Worm (Caenorhabditis elegans) whole organism, young adult: Measurements from ENCODE around the gene zyg-11.

Source experiments
- B0035.1 ChIP-seq: sonication (generic microtip); optimal IDR thresholded peaks from 2 replicates; lab custom pipeline; 2016; ENCODE audit warnings: missing genetic modification characterization, mild to moderate bottlenecking, missing compliant biosample characterization, missing genotype, missing genetic modification reagents
- B0336.3 ChIP-seq: fragments of 200-800 bp; sonication (Bioruptor generic); IDR thresholded peaks from 2 replicates; pipeline ENCODE4 v1.3.6; 2022; ENCODE audit warnings: missing genetic modification characterization, missing compliant biosample characterization
- D2030.7 ChIP-seq: fragments of 200-800 bp; sonication (Bioruptor generic); IDR thresholded peaks from 2 replicates; pipeline ENCODE4 v1.3.6; 2022; ENCODE audit warnings: missing genetic modification reagents, missing genetic modification characterization, missing compliant biosample characterization
- F22D6.2 ChIP-seq: sonication (generic microtip); optimal IDR thresholded peaks from 2 replicates; lab custom pipeline; 2016; ENCODE audit warnings: mild to moderate bottlenecking, missing genetic modification characterization, missing compliant biosample characterization
- F49E8.2 ChIP-seq: sonication (generic microtip); optimal IDR thresholded peaks from 3 replicates; lab custom pipeline; 2017; ENCODE audit warnings: missing genetic modification characterization, mild to moderate bottlenecking, missing compliant biosample characterization, antibody characterized with exemption, moderate library complexity; ENCODE audit not compliant: insufficient read depth
- F52B5.7 ChIP-seq: sonication (generic microtip); optimal IDR thresholded peaks from 2 replicates; lab custom pipeline; 2016; ENCODE audit warnings: mild to moderate bottlenecking, missing genetic modification characterization, missing compliant biosample characterization
- F55B11.4 ChIP-seq: sonication (generic microtip); optimal IDR thresholded peaks from 2 replicates; lab custom pipeline; 2016; ENCODE audit warnings: missing compliant biosample characterization, missing genetic modification characterization, borderline replicate concordance; ENCODE audit not compliant: insufficient read depth
- K12H6.12 ChIP-seq: fragments of 200-800 bp; sonication (Bioruptor generic); optimal IDR thresholded peaks from 2 replicates; lab custom pipeline; 2018; ENCODE audit warnings: mild to moderate bottlenecking, missing genetic modification characterization, missing compliant biosample characterization
- T07F8.4 ChIP-seq: sonication (generic microtip); optimal IDR thresholded peaks from 2 replicates; lab custom pipeline; 2016; ENCODE audit warnings: mild to moderate bottlenecking, missing genetic modification characterization, moderate library complexity, missing compliant biosample characterization
- T26A5.8 ChIP-seq: sonication (generic microtip); optimal IDR thresholded peaks from 2 replicates; lab custom pipeline; 2016; ENCODE audit warnings: missing genetic modification characterization, missing compliant biosample characterization
- akir-1 ChIP-seq: fragments of 200-800 bp; sonication (Bioruptor generic); optimal IDR thresholded peaks from 2 replicates; lab custom pipeline; 2018; ENCODE audit warnings: mild to moderate bottlenecking, missing genetic modification characterization, moderate library complexity, missing compliant biosample characterization
- aptf-2 ChIP-seq: fragments of 200-800 bp; sonication (Bioruptor generic); conservative IDR thresholded peaks from 2 replicates; pipeline ENCODE4 v1.3.6; 2022; ENCODE audit warnings: missing genetic modification reagents, missing genetic modification characterization, missing compliant biosample characterization
- atf-7 ChIP-seq: sonication (generic microtip); optimal IDR thresholded peaks from 2 replicates; lab custom pipeline; 2017; ENCODE audit warnings: mild to moderate bottlenecking, missing genetic modification characterization, missing compliant biosample characterization
- athp-1 ChIP-seq: sonication (generic microtip); optimal IDR thresholded peaks from 2 replicates; lab custom pipeline; 2017; ENCODE audit warnings: mild to moderate bottlenecking, missing genetic modification characterization, missing compliant biosample characterization
- attf-3 ChIP-seq: fragments of 200-800 bp; sonication (Bioruptor generic); conservative IDR thresholded peaks from 2 replicates; pipeline ENCODE4 v1.3.6; 2022; ENCODE audit warnings: missing genetic modification reagents, missing genetic modification characterization, missing compliant biosample characterization
- attf-5 ChIP-seq: fragments of 200-800 bp; sonication (Bioruptor generic); optimal IDR thresholded peaks from 2 replicates; lab custom pipeline; 2018; ENCODE audit warnings: mild to moderate bottlenecking, missing genetic modification characterization, missing compliant biosample characterization
- bed-1 ChIP-seq: fragments of 200-800 bp; sonication (Bioruptor generic); IDR thresholded peaks from 2 replicates; pipeline ENCODE4 v1.3.6; 2022; ENCODE audit warnings: missing genetic modification reagents, missing genetic modification characterization, missing compliant biosample characterization
- ceh-100 ChIP-seq: fragments of 200-800 bp; sonication (Bioruptor generic); IDR thresholded peaks from 2 replicates; pipeline ENCODE4 v1.3.6; 2022; ENCODE audit warnings: missing genetic modification reagents, missing genetic modification characterization, missing compliant biosample characterization
- ceh-58 ChIP-seq: fragments of 200-800 bp; sonication (Bioruptor generic); IDR thresholded peaks from 2 replicates; pipeline ENCODE4 v1.3.6; 2022; ENCODE audit warnings: missing genetic modification characterization, missing compliant biosample characterization
- chd-7 ChIP-seq: sonication (generic microtip); optimal IDR thresholded peaks from 2 replicates; lab custom pipeline; 2016; ENCODE audit warnings: mild to moderate bottlenecking, missing genetic modification characterization, moderate library complexity, missing compliant biosample characterization
- die-1 ChIP-seq: sonication (generic microtip); optimal IDR thresholded peaks from 2 replicates; lab custom pipeline; 2016; ENCODE audit warnings: missing genotype, mild to moderate bottlenecking, missing genetic modification characterization, missing compliant biosample characterization
- dox-1 ChIP-seq: fragments of 200-800 bp; sonication (Bioruptor generic); IDR thresholded peaks from 2 replicates; pipeline ENCODE4 v1.3.6; 2022; ENCODE audit warnings: missing genetic modification reagents, missing genetic modification characterization, missing compliant biosample characterization
- dpff-1 ChIP-seq: sonication (generic microtip); optimal IDR thresholded peaks from 2 replicates; lab custom pipeline; 2017; ENCODE audit warnings: mild to moderate bottlenecking, missing genetic modification characterization, missing compliant biosample characterization
- dpl-1 ChIP-seq: fragments of 150-350 bp; optimal IDR thresholded peaks from 2 replicates; lab custom pipeline; 2014; ENCODE audit warnings: missing biosample characterization, missing genetic modification reagents, missing genetic modification characterization
- ets-4 ChIP-seq: fragments of 200-800 bp; sonication (Bioruptor generic); optimal IDR thresholded peaks from 2 replicates; lab custom pipeline; 2018; ENCODE audit warnings: mild to moderate bottlenecking, missing genetic modification characterization, missing compliant biosample characterization
- fkh-3 ChIP-seq: sonication (generic microtip); optimal IDR thresholded peaks from 2 replicates; lab custom pipeline; 2016; ENCODE audit warnings: mild to moderate bottlenecking, missing genetic modification characterization, missing compliant biosample characterization
- gei-17 ChIP-seq: fragments of 200-800 bp; sonication (Bioruptor generic); optimal IDR thresholded peaks from 2 replicates; lab custom pipeline; 2018; ENCODE audit warnings: mild to moderate bottlenecking, missing genetic modification characterization, missing compliant biosample characterization
- hrde-1 ChIP-seq: sonication (generic microtip); optimal IDR thresholded peaks from 2 replicates; lab custom pipeline; 2016; ENCODE audit warnings: missing genetic modification characterization, mild to moderate bottlenecking, missing compliant biosample characterization, moderate library complexity, missing genotype, missing genetic modification reagents, borderline replicate concordance
- hsf-1 ChIP-seq: fragments of 200-800 bp; sonication (Bioruptor generic); IDR thresholded peaks from 2 replicates; pipeline ENCODE4 v1.3.6; 2022; ENCODE audit warnings: missing genetic modification reagents, missing genetic modification characterization, missing compliant biosample characterization
- let-526 ChIP-seq: fragments of 200-800 bp; sonication (Bioruptor generic); IDR thresholded peaks from 2 replicates; pipeline ENCODE4 v1.3.6; 2022; ENCODE audit warnings: missing genetic modification reagents, missing genetic modification characterization, missing compliant biosample characterization
- lsl-1 ChIP-seq: fragments of 200-800 bp; sonication (Bioruptor generic); optimal IDR thresholded peaks from 2 replicates; lab custom pipeline; 2018; ENCODE audit warnings: mild to moderate bottlenecking, missing genetic modification characterization, moderate library complexity, missing compliant biosample characterization
- madf-10 ChIP-seq: sonication (generic microtip); optimal IDR thresholded peaks from 2 replicates; lab custom pipeline; 2016; ENCODE audit warnings: mild to moderate bottlenecking, missing genetic modification characterization, missing compliant biosample characterization
- madf-6 ChIP-seq: fragments of 200-800 bp; sonication (Bioruptor generic); IDR thresholded peaks from 2 replicates; pipeline ENCODE4 v1.3.6; 2022; ENCODE audit warnings: missing genetic modification reagents, missing genetic modification characterization, missing compliant biosample characterization
- madf-8 ChIP-seq: fragments of 200-800 bp; sonication (Bioruptor generic); conservative IDR thresholded peaks from 2 replicates; pipeline ENCODE4 v1.3.6; 2022; ENCODE audit warnings: missing genetic modification reagents, missing genetic modification characterization, missing compliant biosample characterization
- mxl-1 ChIP-seq: sonication (generic microtip); optimal IDR thresholded peaks from 2 replicates; lab custom pipeline; 2016; ENCODE audit warnings: missing genetic modification characterization, missing compliant biosample characterization
- nfya-2 ChIP-seq: fragments of 200-800 bp; sonication (Bioruptor generic); IDR thresholded peaks from 2 replicates; pipeline ENCODE4 v1.3.6; 2022; ENCODE audit warnings: missing genetic modification reagents, missing genetic modification characterization, missing compliant biosample characterization
- nhr-179 ChIP-seq: sonication (generic microtip); optimal IDR thresholded peaks from 2 replicates; lab custom pipeline; 2016; ENCODE audit warnings: mild to moderate bottlenecking, missing genetic modification characterization, missing compliant biosample characterization
- nhr-27 ChIP-seq: fragments of 200-800 bp; sonication (Bioruptor generic); optimal IDR thresholded peaks from 2 replicates; lab custom pipeline; 2018; ENCODE audit warnings: mild to moderate bottlenecking, missing genetic modification characterization, moderate library complexity, missing compliant biosample characterization
- nhr-90 ChIP-seq: sonication (generic microtip); optimal IDR thresholded peaks from 2 replicates; lab custom pipeline; 2016; ENCODE audit warnings: missing genotype, mild to moderate bottlenecking, missing genetic modification characterization, missing compliant biosample characterization
- pbrm-1 ChIP-seq: fragments of 200-800 bp; sonication (Bioruptor generic); IDR thresholded peaks from 2 replicates; pipeline ENCODE4 v1.3.6; 2022; ENCODE audit warnings: missing genetic modification reagents, missing genetic modification characterization, missing compliant biosample characterization
- rcor-1 ChIP-seq: fragments of 200-800 bp; sonication (Bioruptor generic); IDR thresholded peaks from 2 replicates; pipeline ENCODE4 v1.3.6; 2022; ENCODE audit warnings: missing genetic modification reagents, missing genetic modification characterization, missing compliant biosample characterization
- repo-1 ChIP-seq: sonication (generic microtip); optimal IDR thresholded peaks from 2 replicates; lab custom pipeline; 2017; ENCODE audit warnings: mild to moderate bottlenecking, missing genetic modification characterization, missing compliant biosample characterization
- snpc-1.1 ChIP-seq: sonication (generic microtip); optimal IDR thresholded peaks from 2 replicates; lab custom pipeline; 2017; ENCODE audit warnings: missing genetic modification characterization, mild to moderate bottlenecking, missing compliant biosample characterization, antibody characterized with exemption, moderate library complexity, missing genotype, missing genetic modification reagents; ENCODE audit not compliant: insufficient read depth
- snpc-1.3 ChIP-seq: sonication (generic microtip); optimal IDR thresholded peaks from 2 replicates; lab custom pipeline; 2017; ENCODE audit warnings: missing genetic modification characterization, mild to moderate bottlenecking, missing compliant biosample characterization, antibody characterized with exemption, moderate library complexity, missing genotype, missing genetic modification reagents; ENCODE audit not compliant: insufficient read depth
- tbp1 ChIP-seq: fragments of 200-800 bp; sonication (Bioruptor generic); optimal IDR thresholded peaks from 2 replicates; lab custom pipeline; 2018; ENCODE audit warnings: mild to moderate bottlenecking, missing genetic modification characterization, missing compliant biosample characterization
- unc-62 ChIP-seq: fragments of 150-350 bp; optimal IDR thresholded peaks from 2 replicates; lab custom pipeline; 2014; ENCODE audit warnings: missing biosample characterization, missing genetic modification reagents, missing genetic modification characterization
- ztf-25 ChIP-seq: fragments of 200-800 bp; sonication (Bioruptor generic); IDR thresholded peaks from 2 replicates; pipeline ENCODE4 v1.3.6; 2022; ENCODE audit warnings: missing genetic modification reagents, missing genetic modification characterization, missing compliant biosample characterization

The zyg-11 gene

DNA sequence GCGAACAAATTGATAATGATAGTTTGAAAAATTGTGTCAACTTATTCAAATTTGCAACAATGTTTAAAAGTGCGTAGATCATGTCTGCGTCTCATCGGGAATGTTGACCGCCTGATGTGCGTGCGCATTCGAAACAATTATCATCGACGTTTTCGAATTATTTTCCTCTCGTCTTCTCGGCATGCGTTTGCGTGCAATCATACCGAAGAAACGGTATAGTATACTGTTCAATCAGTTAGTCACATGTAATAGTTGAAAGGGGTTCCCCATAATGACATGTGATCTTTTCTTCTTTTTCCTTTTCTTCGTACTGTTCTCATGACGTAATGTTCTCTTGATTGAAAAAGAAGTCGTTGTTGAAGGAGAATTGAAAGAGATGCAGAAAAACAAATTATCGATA lies 719 bp upstream of the zyg-11 start (continued):
- TF ChIP-seq rcor-1 (GFP tag; lab: Robert Waterston, UW), result peak; percentile 66
- no peak for TF ChIP-seq F22D6.2
- peak; percentile 5 for TF ChIP-seq gei-17
- no peak for TF ChIP-seq nhr-27
- peak; percentile 58 for TF ChIP-seq chd-7 (tag; lab: Kevin White, UChicago)
- TF ChIP-seq hsf-1 (GFP tag; lab: Robert Waterston, UW), result peak; percentile 38; the same call in 1 of the 2 replicates
- 0 out of 2 replicates have a peak, but pooled peaks have one; percentile 30 for TF ChIP-seq pbrm-1
- 0 out of 2 replicates have a peak, but pooled peaks have one; percentile 4 for TF ChIP-seq dox-1 (GFP tag; lab: Robert Waterston, UW)
- no peak for TF ChIP-seq mxl-1 (tag; lab: Kevin White, UChicago)
- no peak for TF ChIP-seq dpff-1
- TF ChIP-seq nhr-90, result peak; percentile 22
- no peak for TF ChIP-seq ztf-25 (GFP tag; lab: Robert Waterston, UW)
- TF ChIP-seq die-1 (tag; lab: Kevin White, UChicago), result peak; percentile 49
- TF ChIP-seq attf-3, result no peak
- 0 out of 2 replicates have a peak, but pooled peaks have one; percentile 21 for TF ChIP-seq let-526 (GFP tag; lab: Robert Waterston, UW)

- no peak for TF ChIP-seq T26A5.8 (tag; lab: Kevin White, UChicago)
- no peak for TF ChIP-seq K12H6.12 (tag; lab: Kevin White, UChicago)
- TF ChIP-seq aptf-2 (GFP tag; lab: Robert Waterston, UW), result no peak
- TF ChIP-seq T07F8.4 (tag; lab: Kevin White, UChicago), result no peak
- TF ChIP-seq F52B5.7 (tag; lab: Kevin White, UChicago), result peak; percentile 52
- no peak for TF ChIP-seq hsf-1 (GFP tag; lab: Robert Waterston, UW)
- TF ChIP-seq madf-6 (GFP tag; lab: Robert Waterston, UW), result peak; percentile 49
- no peak for TF ChIP-seq B0035.1
- TF ChIP-seq nfya-2 (GFP tag; lab: Robert Waterston, UW), result no peak
- 0 out of 2 replicates have a peak, but pooled peaks have one; percentile 22 for TF ChIP-seq ztf-25 (GFP tag; lab: Robert Waterston, UW)
- TF ChIP-seq B0336.3 (GFP tag; lab: Robert Waterston, UW), result peak; percentile 84
- TF ChIP-seq repo-1 (tag; lab: Kevin White, UChicago), result peak; percentile 42
- TF ChIP-seq dpl-1, result no peak
- peak; percentile 39 for TF ChIP-seq attf-5 (GFP tag; lab: Kevin White, UChicago)
- no peak for TF ChIP-seq madf-8 (GFP tag; lab: Robert Waterston, UW)
- peak; percentile 43; the same call in 1 of the 2 replicates for TF ChIP-seq rcor-1 (GFP tag; lab: Robert Waterston, UW)
- no peak for TF ChIP-seq snpc-1.1
- peak; percentile 20 for TF ChIP-seq snpc-1.3 (tag; lab: Kevin White, UChicago)
- no peak for TF ChIP-seq fkh-3 (tag; lab: Kevin White, UChicago)
- TF ChIP-seq D2030.7 (GFP tag; lab: Robert Waterston, UW), result no peak; the same call in 1 of the 2 replicates
- TF ChIP-seq F49E8.2, result peak; percentile 31
- no peak for TF ChIP-seq akir-1 (GFP tag; lab: Kevin White, UChicago)
- TF ChIP-seq lsl-1 (GFP tag; lab: Kevin White, UChicago), result peak; percentile 23
- TF ChIP-seq nhr-179 (tag; lab: Kevin White, UChicago), result no peak
- peak; percentile 12 for TF ChIP-seq tbp1 (GFP tag; lab: Kevin White, UChicago)
- no peak for TF ChIP-seq madf-10 (tag; lab: Kevin White, UChicago)
- TF ChIP-seq atf-7, result peak; percentile 45
- no peak for TF ChIP-seq ceh-58 (GFP tag; lab: Robert Waterston, UW)
- peak; percentile 60 for TF ChIP-seq athp-1
- TF ChIP-seq bed-1 (GFP tag; lab: Robert Waterston, UW), result no peak
- TF ChIP-seq hrde-1 (tag; lab: Kevin White, UChicago), result no peak
- TF ChIP-seq unc-62 (GFP tag; lab: Kevin White, UChicago), result no peak
- TF ChIP-seq ceh-100, result no peak; the same call in 1 of the 2 replicates
- no peak for TF ChIP-seq ets-4 (GFP tag; lab: Kevin White, UChicago)
- TF ChIP-seq F55B11.4, result no peak
These were observed 3.1 kb downstream of the zyg-11 start for ce11 chrII:8020580-8021044.
